Worm (Caenorhabditis elegans) whole organism, L1 larva: Measurements from ENCODE around the gene cbp-2.

ENCODE experiments used
- aha-1 ChIP-seq: fragments of 150-350 bp; optimal IDR thresholded peaks from 2 replicates; lab custom pipeline; 2014; ENCODE audit warnings: missing biosample characterization, missing genetic modification characterization
- ama-1 ChIP-seq: fragments of 150-350 bp; optimal IDR thresholded peaks from 2 replicates; lab custom pipeline; 2014
- blmp-1 ChIP-seq: fragments of 150-350 bp; optimal IDR thresholded peaks from 2 replicates; lab custom pipeline; 2014; ENCODE audit warnings: missing biosample characterization, missing genetic modification characterization
- ceh-8 ChIP-seq: fragments of 200-800 bp; sonication (Bioruptor generic); optimal IDR thresholded peaks from 2 replicates; lab custom pipeline; 2018; ENCODE audit warnings: mild to moderate bottlenecking, missing genetic modification characterization, moderate library complexity, missing compliant biosample characterization
- ceh-82 ChIP-seq, 3 experiments: fragments of 150-350 bp in 1 of 3; sonication (generic microtip) in 2 of 3; optimal IDR thresholded peaks; 2 replicates each; lab custom pipeline; 2014 to 2017; ENCODE audit warnings: missing biosample characterization in 3 of 3, missing genetic modification characterization in 3 of 3
- dpl-1 ChIP-seq, 3 experiments: fragments of 150-350 bp in 2 of 3; sonication (generic microtip) in 1 of 3; optimal IDR thresholded peaks; 2 replicates each; lab custom pipeline; 2014 to 2017; ENCODE audit warnings: missing biosample characterization in 3 of 3, missing genetic modification characterization in 3 of 3, missing genetic modification reagents in 3 of 3
- dsc-1 ChIP-seq: sonication (generic microtip); optimal IDR thresholded peaks from 2 replicates; lab custom pipeline; 2016; ENCODE audit warnings: mild to moderate bottlenecking, missing genetic modification characterization, missing compliant biosample characterization
- egl-13 ChIP-seq: sonication (generic microtip); optimal IDR thresholded peaks from 2 replicates; lab custom pipeline; 2016; ENCODE audit warnings: missing genotype, missing genetic modification reagents, missing genetic modification characterization, missing compliant biosample characterization
- egl-27 ChIP-seq, 2 experiments: fragments of 150-350 bp in 1 of 2; sonication (generic microtip); optimal IDR thresholded peaks; 3 replicates each; lab custom pipeline; 2017 to 2018; ENCODE audit warnings: missing biosample characterization in 2 of 2, missing genetic modification characterization in 2 of 2, missing genetic modification reagents in 2 of 2
- elt-3 ChIP-seq, 6 experiments: fragments of 150-350 bp in 1 of 6; sonication (generic microtip); optimal IDR thresholded peaks; 2 replicates each; lab custom pipeline; 2017 to 2018; ENCODE audit warnings: missing biosample characterization in 6 of 6, missing genetic modification characterization in 6 of 6, inconsistent platforms in 1 of 6
- ets-5 ChIP-seq: fragments of 200-800 bp; sonication (Bioruptor generic); IDR thresholded peaks from 2 replicates; pipeline ENCODE4 v1.3.6; 2022; ENCODE audit warnings: missing genetic modification characterization, missing compliant biosample characterization
- fkh-8 ChIP-seq: sonication (generic microtip); optimal IDR thresholded peaks from 2 replicates; lab custom pipeline; 2016; ENCODE audit warnings: mild to moderate bottlenecking, missing genetic modification characterization, missing compliant biosample characterization
- fos-1 ChIP-seq: fragments of 150-350 bp; optimal IDR thresholded peaks from 2 replicates; lab custom pipeline; 2014; ENCODE audit warnings: missing biosample characterization, missing genetic modification characterization
- hpl-2 ChIP-seq: fragments of 150-350 bp; optimal IDR thresholded peaks from 2 replicates; lab custom pipeline; 2014; ENCODE audit warnings: missing biosample characterization, missing genetic modification reagents, missing genetic modification characterization
- isw-1 ChIP-seq: fragments of 200-800 bp; sonication (Bioruptor generic); IDR thresholded peaks from 2 replicates; pipeline ENCODE4 v1.3.6; 2022; ENCODE audit warnings: missing genetic modification characterization, missing compliant biosample characterization
- lin-14 ChIP-seq: fragments of 200-800 bp; sonication (Bioruptor generic); optimal IDR thresholded peaks from 2 replicates; lab custom pipeline; 2018; ENCODE audit warnings: mild to moderate bottlenecking, missing genetic modification characterization, moderate library complexity, missing compliant biosample characterization
- lin-35 ChIP-seq, 2 experiments: fragments of 150-350 bp; optimal IDR thresholded peaks; 2 replicates each; lab custom pipeline; 2014; ENCODE audit warnings: missing biosample characterization in 2 of 2, missing genetic modification characterization in 2 of 2, missing genetic modification reagents in 2 of 2
- mep-1 ChIP-seq: fragments of 150-350 bp; optimal IDR thresholded peaks from 2 replicates; lab custom pipeline; 2014; ENCODE audit warnings: missing biosample characterization, missing genetic modification characterization
- nhr-11 ChIP-seq: fragments of 150-350 bp; optimal IDR thresholded peaks from 2 replicates; lab custom pipeline; 2014; ENCODE audit warnings: missing biosample characterization, missing genetic modification characterization
- nhr-20 ChIP-seq: sonication (generic microtip); optimal IDR thresholded peaks from 2 replicates; lab custom pipeline; 2016; ENCODE audit warnings: mild to moderate bottlenecking, missing genetic modification characterization, missing compliant biosample characterization
- nhr-47 ChIP-seq: sonication (generic microtip); optimal IDR thresholded peaks from 2 replicates; lab custom pipeline; 2016; ENCODE audit warnings: mild to moderate bottlenecking, missing genetic modification characterization, moderate library complexity, missing compliant biosample characterization
- nhr-71 ChIP-seq: sonication (generic microtip); optimal IDR thresholded peaks from 2 replicates; lab custom pipeline; 2016; ENCODE audit warnings: mild to moderate bottlenecking, missing genetic modification characterization, moderate library complexity, missing compliant biosample characterization
- nhr-77 ChIP-seq: fragments of 150-350 bp; optimal IDR thresholded peaks from 2 replicates; lab custom pipeline; 2014; ENCODE audit warnings: missing biosample characterization, missing genetic modification characterization
- nhr-84 ChIP-seq: sonication (generic microtip); optimal IDR thresholded peaks from 2 replicates; lab custom pipeline; 2017; ENCODE audit warnings: missing biosample characterization, missing genetic modification characterization
- nhr-85 ChIP-seq: sonication (generic microtip); peaks from one replicate; lab custom pipeline; 2016; ENCODE audit warnings: missing genetic modification characterization, inconsistent platforms, missing compliant biosample characterization
- nhr-90 ChIP-seq: sonication (generic microtip); optimal IDR thresholded peaks from 2 replicates; lab custom pipeline; 2016; ENCODE audit warnings: mild to moderate bottlenecking, missing genetic modification characterization, missing compliant biosample characterization; ENCODE audit not compliant: poor library complexity
- pag-3 ChIP-seq: sonication (generic microtip); optimal IDR thresholded peaks from 2 replicates; lab custom pipeline; 2017; ENCODE audit warnings: missing genetic modification characterization, mild to moderate bottlenecking, missing compliant biosample characterization, antibody characterized with exemption, borderline replicate concordance; ENCODE audit not compliant: insufficient read depth
- pqm-1 ChIP-seq: sonication (generic microtip); optimal IDR thresholded peaks from 3 replicates; lab custom pipeline; 2017; ENCODE audit warnings: missing biosample characterization, missing genetic modification characterization
- rnt-1 ChIP-seq: sonication (generic microtip); optimal IDR thresholded peaks from 2 replicates; lab custom pipeline; 2016; ENCODE audit warnings: mild to moderate bottlenecking, missing genetic modification characterization, moderate library complexity, missing compliant biosample characterization
- skn-1 ChIP-seq: fragments of 150-350 bp; optimal IDR thresholded peaks from 2 replicates; lab custom pipeline; 2014; ENCODE audit warnings: missing biosample characterization, missing genetic modification characterization
- snu-23 ChIP-seq: sonication (generic microtip); optimal IDR thresholded peaks from 2 replicates; lab custom pipeline; 2016; ENCODE audit warnings: missing genetic modification characterization, missing compliant biosample characterization
- sox-4 ChIP-seq: sonication (generic microtip); optimal IDR thresholded peaks from 2 replicates; lab custom pipeline; 2016; ENCODE audit warnings: missing genetic modification characterization, missing compliant biosample characterization
- sptf-1 ChIP-seq: fragments of 150-350 bp; optimal IDR thresholded peaks from 2 replicates; lab custom pipeline; 2014; ENCODE audit warnings: missing biosample characterization, missing genetic modification characterization
- tbx-2 ChIP-seq: sonication (generic microtip); optimal IDR thresholded peaks from 2 replicates; lab custom pipeline; 2016; ENCODE audit warnings: missing genetic modification characterization, missing compliant biosample characterization
- unc-130 ChIP-seq: fragments of 150-350 bp; optimal IDR thresholded peaks from 2 replicates; lab custom pipeline; 2017; ENCODE audit warnings: missing biosample characterization, missing genetic modification characterization, inconsistent platforms
- unc-86 ChIP-seq: sonication (generic microtip); optimal IDR thresholded peaks from 2 replicates; lab custom pipeline; 2016; ENCODE audit warnings: missing genetic modification characterization, missing compliant biosample characterization
- xbp-1 ChIP-seq: sonication (generic microtip); optimal IDR thresholded peaks from 2 replicates; lab custom pipeline; 2016; ENCODE audit warnings: missing genetic modification characterization, missing compliant biosample characterization
- zag-1 ChIP-seq: fragments of 150-350 bp; optimal IDR thresholded peaks from 2 replicates; lab custom pipeline; 2014; ENCODE audit warnings: missing biosample characterization, missing genetic modification characterization
- zip-4 ChIP-seq: fragments of 200-800 bp; sonication (Bioruptor generic); optimal IDR thresholded peaks from 2 replicates; lab custom pipeline; 2018; ENCODE audit warnings: mild to moderate bottlenecking, missing genetic modification characterization, moderate library complexity, missing compliant biosample characterization
- ztf-4 ChIP-seq: fragments of 150-350 bp; optimal IDR thresholded peaks from 2 replicates; lab custom pipeline; 2014; ENCODE audit warnings: missing biosample characterization, missing genetic modification characterization

Gene cbp-2

ce11 chrIII:9908769-9909168 is 14.2 kb upstream of the cbp-2 start:
- no peak for TF ChIP-seq fos-1 (tag; lab: Kevin White, UChicago)
- peak; percentile 60 for TF ChIP-seq lin-14 (GFP tag; lab: Kevin White, UChicago)
- TF ChIP-seq ceh-8 (GFP tag; lab: Kevin White, UChicago) = no peak
- no peak for TF ChIP-seq nhr-11 (tag; lab: Kevin White, UChicago)
- no peak for TF ChIP-seq pag-3 (tag; lab: Kevin White, UChicago)
- TF ChIP-seq snu-23 = peak; percentile 50
- TF ChIP-seq nhr-85 (tag; lab: Kevin White, UChicago) = peak; percentile 93
- TF ChIP-seq egl-13 (tag; lab: Kevin White, UChicago) = no peak
- peak in 1 of 2 experiments; percentile 69 for TF ChIP-seq lin-35 (GFP tag; optimal IDR thresholded peaks at IDR 0.05; lab: Kevin White, UChicago)
- TF ChIP-seq blmp-1 = peak; percentile 41
- TF ChIP-seq mep-1 (tag; lab: Kevin White, UChicago) = peak; percentile 27
- TF ChIP-seq xbp-1 (tag; lab: Kevin White, UChicago) = no peak
- no peak for TF ChIP-seq ztf-4 (tag; lab: Kevin White, UChicago)
- no peak for TF ChIP-seq hpl-2
- no peak for TF ChIP-seq egl-27 (tag; optimal IDR thresholded peaks at IDR 0.05; lab: Kevin White, UChicago)
- TF ChIP-seq rnt-1 = no peak
- TF ChIP-seq dpl-1 (GFP tag; optimal IDR thresholded peaks at IDR 0.05; lab: Kevin White, UChicago) = peak in 1 of 3 experiments; percentile 16
- TF ChIP-seq nhr-90 (tag; lab: Kevin White, UChicago) = peak; percentile 25
- TF ChIP-seq nhr-71 (tag; lab: Kevin White, UChicago) = peak; percentile 49
- TF ChIP-seq fkh-8 (tag; lab: Kevin White, UChicago) = no peak
- peak; percentile 4 for TF ChIP-seq skn-1 (tag; lab: Kevin White, UChicago)
- TF ChIP-seq zag-1 = no peak
- TF ChIP-seq pqm-1 = no peak
- no peak for TF ChIP-seq sox-4 (tag; lab: Kevin White, UChicago)
- TF ChIP-seq zip-4 = no peak
- peak; percentile 52 for TF ChIP-seq nhr-20 (tag; lab: Kevin White, UChicago)
- no peak for TF ChIP-seq nhr-77 (tag; lab: Kevin White, UChicago)
- peak; percentile 8 for TF ChIP-seq tbx-2 (tag; lab: Kevin White, UChicago)
- TF ChIP-seq elt-3 (tag; optimal IDR thresholded peaks at IDR 0.05; lab: Kevin White, UChicago) = peak in 1 of 6 experiments; percentile 36
- TF ChIP-seq ets-5 (GFP tag; lab: Robert Waterston, UW) = no peak
- TF ChIP-seq aha-1 (tag; lab: Kevin White, UChicago) = no peak

ce11 chrIII:9910608-9911479 is 12.1 kb upstream of the cbp-2 start, which contains the start of the genes cyld-1 and F40F12.9:
Gene cyld-1 (minus strand): TSS chrIII:9910658.
Gene F40F12.9 (plus strand): TSS chrIII:9911328.
- no peak for TF ChIP-seq pqm-1
- no peak for TF ChIP-seq nhr-77 (tag; lab: Kevin White, UChicago)
- TF ChIP-seq lin-14 (GFP tag; lab: Kevin White, UChicago) = peak; percentile 28
- TF ChIP-seq ama-1 (lab: Kevin White, UChicago) = no peak
- no peak for TF ChIP-seq ceh-82 (tag; optimal IDR thresholded peaks at IDR 0.05; lab: Kevin White, UChicago)
- TF ChIP-seq pag-3 (tag; lab: Kevin White, UChicago) = no peak
- no peak for TF ChIP-seq egl-13 (tag; lab: Kevin White, UChicago)
- TF ChIP-seq nhr-47 (tag; lab: Kevin White, UChicago) = no peak
- no peak for TF ChIP-seq nhr-84 (tag; lab: Kevin White, UChicago)
- no peak for TF ChIP-seq elt-3 (tag; optimal IDR thresholded peaks at IDR 0.05; lab: Kevin White, UChicago)
- no peak for TF ChIP-seq rnt-1
- TF ChIP-seq zip-4 = no peak
- no peak for TF ChIP-seq dsc-1 (tag; lab: Kevin White, UChicago)
- no peak for TF ChIP-seq isw-1 (GFP tag; lab: Robert Waterston, UW)
- no peak for TF ChIP-seq unc-130 (tag; lab: Kevin White, UChicago)
- TF ChIP-seq unc-86 (tag; lab: Kevin White, UChicago) = no peak
- peak in 1 of 2 experiments; percentile 20 for TF ChIP-seq lin-35 (GFP tag; optimal IDR thresholded peaks at IDR 0.05; lab: Kevin White, UChicago)
- no peak for TF ChIP-seq sptf-1 (tag; lab: Kevin White, UChicago)
- TF ChIP-seq, all 84 proteins: peak for 2
